Fruit fly (Drosophila melanogaster): ENCODE results near the gene CG6225.

- TF ChIP-seq psq (optimal IDR thresholded peaks at IDR 0.05) = no peak
- TF ChIP-seq Dll (optimal IDR thresholded peaks at IDR 0.05) = no peak
- TF ChIP-seq usp (GFP tag; optimal IDR thresholded peaks at IDR 0.05) = no peak
- TF ChIP-seq CG8478 (optimal IDR thresholded peaks at IDR 0.05) = no peak
Observed at dm6 chr3R:12634617-12635016, 19.8 kb upstream of the CG6225 start, which contains the start of gene CG11598.

All from whole organism.